Worm (Caenorhabditis elegans) whole organism, late embryonic: ENCODE data around the gene Y17D7B.4.

Experiments used
- ahr-1 ChIP-seq: sonication (generic microtip); optimal IDR thresholded peaks from 2 replicates; lab custom pipeline; 2016; ENCODE audit warnings: missing genetic modification characterization, missing compliant biosample characterization
- hlh-30 ChIP-seq: sonication (generic microtip); optimal IDR thresholded peaks from 2 replicates; lab custom pipeline; 2017; ENCODE audit warnings: antibody characterized with exemption, missing genetic modification characterization, missing compliant biosample characterization; ENCODE audit not compliant: insufficient read depth

DNA sequence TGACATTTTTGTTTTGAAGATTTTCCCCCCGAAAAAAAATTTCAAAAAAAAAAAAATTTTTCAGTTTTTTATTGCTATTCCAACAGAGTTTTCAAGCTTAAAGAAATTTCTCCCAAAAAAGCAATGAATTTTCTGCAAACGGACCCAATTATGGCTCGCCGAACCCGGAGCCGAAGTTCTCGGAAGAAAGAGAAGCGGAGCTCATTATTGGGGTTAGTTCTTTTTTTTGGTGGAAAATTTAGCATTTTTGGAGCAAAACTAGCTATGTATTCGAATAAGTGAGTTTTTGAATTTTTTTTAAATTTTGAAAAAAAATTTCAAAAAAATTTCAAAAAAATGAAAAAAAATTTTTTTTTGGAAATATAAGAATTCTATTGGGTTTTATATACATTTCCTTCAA lies 43.2 kb upstream of the Y17D7B.4 start, which contains the start of gene ncs-5:
- TF ChIP-seq ahr-1 (tag; lab: Kevin White, UChicago) (no peak), hlh-30 (tag; lab: Kevin White, UChicago) (no peak)
